Fruit fly (Drosophila melanogaster) whole organism, wandering third instar larva: ENCODE measurements around the gene CG42504.

Experiments
- Abd-B ChIP-seq: fragments of >200 bp; optimal IDR thresholded peaks from 2 replicates; lab custom pipeline; 2017; ENCODE audit warnings: missing biosample characterization, missing genetic modification characterization
- CG32264 ChIP-seq: fragments of 200-800 bp; sonication (Bioruptor generic); optimal IDR thresholded peaks from 2 replicates; lab custom pipeline; 2016; ENCODE audit warnings: missing biosample characterization, missing genetic modification characterization
- CG9705 ChIP-seq: fragments of 200-800 bp; sonication (Bioruptor generic); optimal IDR thresholded peaks from 2 replicates; lab custom pipeline; 2018; ENCODE audit warnings: missing biosample characterization, mild to moderate bottlenecking, missing genetic modification characterization
- HLH106 ChIP-seq: fragments of 200-800 bp; optimal IDR thresholded peaks from 3 replicates; lab custom pipeline; 2019; ENCODE audit warnings: missing biosample characterization, mild to moderate bottlenecking, missing genetic modification characterization, moderate library complexity
- Hr78 ChIP-seq: fragments of >200 bp; optimal IDR thresholded peaks from 2 replicates; lab custom pipeline; 2017; ENCODE audit warnings: missing biosample characterization, missing genetic modification characterization
- Mio ChIP-seq: sonication (Bioruptor generic); optimal IDR thresholded peaks from 2 replicates; lab custom pipeline; 2016; ENCODE audit warnings: missing biosample characterization, missing genetic modification characterization
- OdsH ChIP-seq: fragments of 200-800 bp; sonication (Bioruptor generic); optimal IDR thresholded peaks from 2 replicates; lab custom pipeline; 2016; ENCODE audit warnings: missing biosample characterization, mild to moderate bottlenecking, missing genetic modification characterization
- Rel ChIP-seq, 2 experiments: fragments of 200-800 bp; sonication (Bioruptor generic) in 1 of 2; optimal IDR thresholded peaks; 2 replicates in 1 of 2; 3 replicates in 1 of 2; lab custom pipeline; 2016 to 2019; ENCODE audit warnings: mild to moderate bottlenecking in 2 of 2, missing biosample characterization in 2 of 2, missing genetic modification characterization in 2 of 2, moderate library complexity in 1 of 2
- Vsx2 ChIP-seq: fragments of 200-300, 225-300 bp; sonication (Bioruptor generic); optimal IDR thresholded peaks from 2 replicates; lab custom pipeline; 2018; ENCODE audit warnings: missing biosample characterization, missing genetic modification characterization; ENCODE audit not compliant: partially characterized antibody
- brk ChIP-seq: fragments of 200-800 bp; sonication (Bioruptor generic); optimal IDR thresholded peaks from 2 replicates; lab custom pipeline; 2016; ENCODE audit warnings: missing biosample characterization, mild to moderate bottlenecking, missing genetic modification characterization
- pan ChIP-seq: fragments of >200 bp; optimal IDR thresholded peaks from 2 replicates; lab custom pipeline; 2017
- psq ChIP-seq: fragments of 200-800 bp; sonication (Bioruptor generic); optimal IDR thresholded peaks from 3 replicates; lab custom pipeline; 2017; ENCODE audit warnings: missing biosample characterization, mild to moderate bottlenecking, missing genetic modification characterization, moderate library complexity
- tai ChIP-seq: sonication (Bioruptor generic); optimal IDR thresholded peaks from 2 replicates; lab custom pipeline; 2016; ENCODE audit warnings: missing biosample characterization, missing genetic modification characterization
- usp ChIP-seq: fragments of >200 bp; optimal IDR thresholded peaks from 2 replicates; lab custom pipeline; 2017; ENCODE audit warnings: missing biosample characterization, missing genetic modification characterization

DNA sequence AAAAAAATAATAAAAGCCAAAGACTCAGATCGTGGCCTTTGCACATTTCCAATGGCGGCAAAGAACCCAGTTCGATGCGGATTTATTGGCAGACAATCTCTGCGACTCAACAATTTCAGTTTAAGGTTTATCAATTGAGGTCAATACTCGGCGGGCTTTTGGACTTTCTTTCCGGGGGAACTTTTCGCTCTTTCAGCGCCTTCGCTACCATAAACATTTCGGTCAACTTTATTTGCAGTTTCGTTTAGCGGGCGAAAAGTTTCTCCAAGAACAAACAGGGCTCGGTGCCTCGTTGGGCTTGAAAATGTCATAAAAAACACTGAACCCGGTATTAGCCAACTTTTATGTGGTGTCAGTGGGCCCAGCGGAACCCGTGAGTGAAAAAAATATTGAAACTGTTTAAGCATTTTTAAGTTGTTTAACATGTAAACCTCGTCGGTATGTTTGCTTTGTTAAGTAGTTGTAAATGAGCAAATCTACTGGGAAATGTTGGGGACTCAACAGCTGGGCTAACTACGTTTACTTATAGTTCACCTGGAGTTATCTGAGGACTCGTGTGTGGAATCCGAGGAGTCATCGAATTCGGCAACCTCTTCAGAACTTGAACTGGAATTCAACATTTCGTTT, 39.9 kb downstream of the CG42504 start:
- TF ChIP-seq Vsx2 (no peak), usp (no peak), pan (lab: Kevin White, UChicago) (no peak), Rel (GFP tag; optimal IDR thresholded peaks at IDR 0.05; lab: Kevin White, UChicago) (no peak), Rel (tag; optimal IDR thresholded peaks at IDR 0.05; lab: Kevin White, UChicago) (peak; percentile 59), OdsH (GFP tag; lab: Kevin White, UChicago) (no peak), psq (GFP tag; lab: Kevin White, UChicago) (no peak), CG9705 (GFP tag; lab: Kevin White, UChicago) (no peak), tai (GFP tag; lab: Kevin White, UChicago) (no peak), CG32264 (GFP tag; lab: Kevin White, UChicago) (no peak), Abd-B (GFP tag; lab: Kevin White, UChicago) (no peak), brk (no peak), Mio (GFP tag; lab: Kevin White, UChicago) (no peak), Hr78 (GFP tag; lab: Kevin White, UChicago) (no peak), HLH106 (tag; lab: Kevin White, UChicago) (no peak)
